Fruit fly (Drosophila melanogaster) whole organism, prepupa: ENCODE measurements around the gene CG10631.
A peak's percentile ranks its signal among the peaks of the same experiment; 100 is the strongest.

Experiments
- CG10631 ChIP-seq: fragments of 200-800 bp; sonication (Bioruptor generic); optimal IDR thresholded peaks from 2 replicates; lab custom pipeline; 2016; ENCODE audit warnings: missing biosample characterization, missing genetic modification characterization
- CG11294 ChIP-seq: fragments of 200-800 bp; sonication (Bioruptor generic); IDR thresholded peaks from 2 replicates; pipeline ENCODE4 v1.3.6; 2022; ENCODE audit warnings: missing biosample characterization, missing genetic modification characterization
- CG15336 ChIP-seq: fragments of 200-800 bp; sonication (Bioruptor generic); IDR thresholded peaks from 2 replicates; pipeline ENCODE4 v1.3.6; 2022; ENCODE audit warnings: missing biosample characterization, missing genetic modification characterization
- CG16779 ChIP-seq: fragments of 200-800 bp; sonication (Bioruptor generic); optimal IDR thresholded peaks from 3 replicates; lab custom pipeline; 2017; ENCODE audit warnings: missing biosample characterization, mild to moderate bottlenecking, missing genetic modification characterization
- CG3032 ChIP-seq: fragments of 200-800 bp; optimal IDR thresholded peaks from 2 replicates; lab custom pipeline; 2019; ENCODE audit warnings: missing biosample characterization, mild to moderate bottlenecking, missing genetic modification characterization, moderate library complexity
- CG31627 ChIP-seq: fragments of 200-800 bp; sonication (Bioruptor generic); optimal IDR thresholded peaks from 3 replicates; lab custom pipeline; 2016; ENCODE audit warnings: missing biosample characterization, missing genetic modification characterization
- CG32006 ChIP-seq: fragments of 200-800 bp; sonication (Bioruptor generic); optimal IDR thresholded peaks from 3 replicates; lab custom pipeline; 2017; ENCODE audit warnings: missing biosample characterization, mild to moderate bottlenecking, missing genetic modification characterization
- CG34406 ChIP-seq: fragments of 200-800 bp; sonication (Bioruptor generic); optimal IDR thresholded peaks from 3 replicates; lab custom pipeline; 2016; ENCODE audit warnings: missing biosample characterization, missing genetic modification characterization
- CG3919 ChIP-seq: fragments of 200-800 bp; sonication (Bioruptor generic); optimal IDR thresholded peaks from 3 replicates; lab custom pipeline; 2016; ENCODE audit warnings: missing biosample characterization, missing genetic modification characterization
- CG4318 ChIP-seq: fragments of 200-800 bp; sonication (Bioruptor generic); optimal IDR thresholded peaks from 3 replicates; lab custom pipeline; 2017; ENCODE audit warnings: missing biosample characterization, mild to moderate bottlenecking, missing genetic modification characterization
- CG6163 ChIP-seq: fragments of 200-800 bp; sonication (Bioruptor generic); IDR thresholded peaks from 3 replicates; pipeline ENCODE4 v1.3.6; 2022; ENCODE audit warnings: missing biosample characterization, missing genetic modification characterization
- CG6276 ChIP-seq: fragments of 200-800 bp; sonication (Bioruptor generic); optimal IDR thresholded peaks from 2 replicates; lab custom pipeline; 2017; ENCODE audit warnings: missing biosample characterization, mild to moderate bottlenecking, missing genetic modification characterization
- CG6808 ChIP-seq: fragments of 200-800 bp; sonication (Bioruptor generic); optimal IDR thresholded peaks from 3 replicates; lab custom pipeline; 2017; ENCODE audit warnings: missing biosample characterization, missing genetic modification characterization, mild to moderate bottlenecking, moderate library complexity, missing genetic modification reagents
- CG6854 ChIP-seq: fragments of 200-800 bp; sonication (Bioruptor generic); optimal IDR thresholded peaks from 2 replicates; lab custom pipeline; 2017; ENCODE audit warnings: missing biosample characterization, mild to moderate bottlenecking, missing genetic modification characterization
- CG7368 ChIP-seq: fragments of 200-800 bp; sonication (Bioruptor generic); optimal IDR thresholded peaks from 3 replicates; lab custom pipeline; 2016; ENCODE audit warnings: missing biosample characterization, missing genetic modification characterization
- CG8119 ChIP-seq: fragments of 200-800 bp; sonication (Bioruptor generic); IDR thresholded peaks from 3 replicates; pipeline ENCODE4 v1.3.6; 2022; ENCODE audit warnings: missing biosample characterization, missing genetic modification characterization
- CG8632 ChIP-seq: fragments of 200-800 bp; sonication (Bioruptor generic); optimal IDR thresholded peaks from 3 replicates; lab custom pipeline; 2016; ENCODE audit warnings: missing biosample characterization, missing genetic modification characterization
- CG9139 ChIP-seq: fragments of 200-800 bp; sonication (Bioruptor generic); optimal IDR thresholded peaks from 3 replicates; lab custom pipeline; 2017; ENCODE audit warnings: missing biosample characterization, mild to moderate bottlenecking, missing genetic modification characterization
- Eip75B ChIP-seq: fragments of 200-800 bp; sonication (Bioruptor generic); optimal IDR thresholded peaks from 3 replicates; lab custom pipeline; 2016; ENCODE audit warnings: missing biosample characterization, missing genetic modification characterization
- Eip78C ChIP-seq: fragments of 200-800 bp; sonication (Bioruptor generic); peaks from one replicate; lab custom pipeline; 2016; ENCODE audit warnings: missing biosample characterization, missing genetic modification characterization
- Ets21C ChIP-seq: fragments of 200-800 bp; sonication (Bioruptor generic); optimal IDR thresholded peaks from 3 replicates; lab custom pipeline; 2016; ENCODE audit warnings: missing biosample characterization, missing genetic modification characterization
- Ets96B ChIP-seq: fragments of 200-800 bp; optimal IDR thresholded peaks from 2 replicates; lab custom pipeline; 2019; ENCODE audit warnings: missing biosample characterization, mild to moderate bottlenecking, missing genetic modification characterization, moderate library complexity
- Gug ChIP-seq: fragments of 200-800 bp; sonication (Bioruptor generic); IDR thresholded peaks from 2 replicates; pipeline ENCODE4 v1.3.6; 2022; ENCODE audit warnings: missing biosample characterization, missing genetic modification characterization
- Hr38 ChIP-seq: sonication (Bioruptor generic); optimal IDR thresholded peaks from 2 replicates; lab custom pipeline; 2016; ENCODE audit warnings: missing biosample characterization, missing genetic modification characterization
- Hr39 ChIP-seq: fragments of 200-800 bp; sonication (Bioruptor generic); optimal IDR thresholded peaks from 2 replicates; lab custom pipeline; 2016; ENCODE audit warnings: missing biosample characterization, missing genetic modification characterization
- Hr4 ChIP-seq: fragments of 200-800 bp; sonication (Bioruptor generic); optimal IDR thresholded peaks from 3 replicates; lab custom pipeline; 2016; ENCODE audit warnings: missing biosample characterization, missing genetic modification characterization
- Met ChIP-seq: fragments of 200-800 bp; sonication (Bioruptor generic); optimal IDR thresholded peaks from 3 replicates; lab custom pipeline; 2016; ENCODE audit warnings: missing biosample characterization, missing genetic modification characterization
- OdsH ChIP-seq: fragments of 200-800 bp; sonication (Bioruptor generic); optimal IDR thresholded peaks from 3 replicates; lab custom pipeline; 2016; ENCODE audit warnings: missing biosample characterization, missing genetic modification characterization
- Sox14 ChIP-seq: fragments of 200-800 bp; sonication (Bioruptor generic); optimal IDR thresholded peaks from 3 replicates; lab custom pipeline; 2016; ENCODE audit warnings: missing biosample characterization, missing genetic modification characterization
- Sox15 ChIP-seq: fragments of 200-800 bp; sonication (Bioruptor generic); optimal IDR thresholded peaks from 3 replicates; lab custom pipeline; 2016; ENCODE audit warnings: missing biosample characterization, missing genetic modification characterization
- achi ChIP-seq: fragments of 200-800 bp; sonication (Bioruptor generic); optimal IDR thresholded peaks from 3 replicates; lab custom pipeline; 2016; ENCODE audit warnings: missing biosample characterization, missing genetic modification characterization
- dac ChIP-seq: fragments of 200-800 bp; sonication (Bioruptor generic); optimal IDR thresholded peaks from 2 replicates; lab custom pipeline; 2017; ENCODE audit warnings: missing biosample characterization, mild to moderate bottlenecking, missing genetic modification characterization
- dsx ChIP-seq: fragments of 200-800 bp; optimal IDR thresholded peaks from 3 replicates; lab custom pipeline; 2019; ENCODE audit warnings: missing biosample characterization, mild to moderate bottlenecking, missing genetic modification characterization, moderate library complexity; ENCODE audit not compliant: poor library complexity, severe bottlenecking
- eg ChIP-seq: fragments of 200-800 bp; sonication (Bioruptor generic); IDR thresholded peaks from 3 replicates; pipeline ENCODE4 v1.3.6; 2022; ENCODE audit warnings: missing biosample characterization, missing genetic modification characterization
- esn ChIP-seq: fragments of 200-800 bp; sonication (Bioruptor generic); optimal IDR thresholded peaks from 2 replicates; lab custom pipeline; 2016; ENCODE audit warnings: missing biosample characterization, mild to moderate bottlenecking, missing genetic modification characterization, moderate library complexity
- fd59A ChIP-seq: fragments of 200-800 bp; sonication (Bioruptor generic); optimal IDR thresholded peaks from 2 replicates; lab custom pipeline; 2017; ENCODE audit warnings: missing biosample characterization, mild to moderate bottlenecking, missing genetic modification characterization, missing genetic modification reagents
- lz ChIP-seq: fragments of 200-800 bp; sonication (Bioruptor generic); optimal IDR thresholded peaks from 3 replicates; lab custom pipeline; 2016; ENCODE audit warnings: missing biosample characterization, missing genetic modification characterization
- net ChIP-seq: fragments of 200-800 bp; sonication (Bioruptor generic); optimal IDR thresholded peaks from 3 replicates; lab custom pipeline; 2016; ENCODE audit warnings: missing biosample characterization, missing genetic modification characterization
- pdm3 ChIP-seq: fragments of 200-800 bp; sonication (Bioruptor generic); optimal IDR thresholded peaks from 3 replicates; lab custom pipeline; 2016; ENCODE audit warnings: missing biosample characterization, missing genetic modification characterization
- salr ChIP-seq, 2 experiments: fragments of 200-800 bp; sonication (Bioruptor generic); optimal IDR thresholded peaks; 3 replicates each; lab custom pipeline; 2016 to 2018; ENCODE audit warnings: missing biosample characterization in 2 of 2, missing genetic modification characterization in 2 of 2, mild to moderate bottlenecking in 1 of 2
- spab ChIP-seq: fragments of 200-800 bp; sonication (Bioruptor generic); optimal IDR thresholded peaks from 2 replicates; lab custom pipeline; 2017; ENCODE audit warnings: missing biosample characterization, mild to moderate bottlenecking, missing genetic modification characterization, missing genetic modification reagents
- svp ChIP-seq: fragments of 200-800 bp; sonication (Bioruptor generic); peaks from one replicate; lab custom pipeline; 2016; ENCODE audit warnings: missing biosample characterization, missing genetic modification characterization
- topi ChIP-seq: fragments of 200-800 bp; sonication (Bioruptor generic); optimal IDR thresholded peaks from 3 replicates; lab custom pipeline; 2016; ENCODE audit warnings: missing biosample characterization, missing genetic modification characterization
- vri ChIP-seq: fragments of 200-800 bp; sonication (Bioruptor generic); optimal IDR thresholded peaks from 3 replicates; lab custom pipeline; 2016; ENCODE audit warnings: missing biosample characterization, mild to moderate bottlenecking, missing genetic modification characterization

Gene CG10631

dm6 chr2L:19791321-19792281 lies 34.9 kb upstream of the CG10631 start, which contains the start of the genes CdGAPr and CG10466 (continued):
- peak; percentile 24 for TF ChIP-seq net (GFP tag; lab: Kevin White, UChicago)
- TF ChIP-seq Gug (GFP tag; lab: Robert Waterston, UW): no peak
- TF ChIP-seq Hr39 (GFP tag; lab: Kevin White, UChicago): no peak
- TF ChIP-seq CG8632 (GFP tag; lab: Kevin White, UChicago): no peak
- TF ChIP-seq spab (GFP tag; lab: Kevin White, UChicago): no peak
- no peak for TF ChIP-seq CG6808 (GFP tag; lab: Kevin White, UChicago)
- TF ChIP-seq dsx: peak; percentile 10
- no peak for TF ChIP-seq CG10631 (GFP tag; lab: Kevin White, UChicago)
- peak; percentile 8 for TF ChIP-seq CG16779 (tag; lab: Kevin White, UChicago)
- TF ChIP-seq fd59A (GFP tag; lab: Kevin White, UChicago): no peak
- TF ChIP-seq Sox15 (GFP tag; lab: Kevin White, UChicago): no peak
- no peak for TF ChIP-seq dac (GFP tag; lab: Kevin White, UChicago)
- TF ChIP-seq esn: no peak
- TF ChIP-seq Ets21C (GFP tag; lab: Kevin White, UChicago): no peak
- TF ChIP-seq Met (GFP tag; lab: Kevin White, UChicago): no peak
- no peak for TF ChIP-seq CG32006
- no peak for TF ChIP-seq CG9139 (GFP tag; lab: Kevin White, UChicago)
- no peak for TF ChIP-seq CG31627 (GFP tag; lab: Kevin White, UChicago)
- TF ChIP-seq OdsH (GFP tag; lab: Kevin White, UChicago): no peak
- TF ChIP-seq CG3032 (tag; lab: Kevin White, UChicago): no peak
- no peak for TF ChIP-seq CG7368 (GFP tag; lab: Kevin White, UChicago)
- TF ChIP-seq CG6854 (GFP tag; lab: Kevin White, UChicago): no peak

- peak; percentile 30 for TF ChIP-seq pdm3
- TF ChIP-seq eg: 0 out of 3 replicates have a peak, but pooled peaks have one; percentile 37
- 0 out of 3 replicates have a peak, but pooled peaks have one; percentile 14 for TF ChIP-seq CG6163 (GFP tag; lab: Robert Waterston, UW)
- TF ChIP-seq CG15336 (GFP tag; lab: Robert Waterston, UW): no peak
- no peak for TF ChIP-seq OdsH (GFP tag; lab: Kevin White, UChicago)
- TF ChIP-seq Sox15 (GFP tag; lab: Kevin White, UChicago): peak; percentile 3
- TF ChIP-seq Hr4 (GFP tag; lab: Kevin White, UChicago): peak; percentile 24
- TF ChIP-seq vri (GFP tag; lab: Kevin White, UChicago): no peak
- TF ChIP-seq CG32006: peak; percentile 68
- TF ChIP-seq spab (GFP tag; lab: Kevin White, UChicago): peak; percentile 1
- peak; percentile 7 for TF ChIP-seq svp (GFP tag; lab: Kevin White, UChicago)
- peak; percentile 12 for TF ChIP-seq lz (GFP tag; lab: Kevin White, UChicago)
- no peak for TF ChIP-seq Ets96B (tag; lab: Kevin White, UChicago)
- peak; percentile 44 for TF ChIP-seq Met (GFP tag; lab: Kevin White, UChicago)
- peak; percentile 8 for TF ChIP-seq achi (GFP tag; lab: Kevin White, UChicago)
- peak; percentile 4 for TF ChIP-seq CG4318 (GFP tag; lab: Kevin White, UChicago)
- TF ChIP-seq Sox14: peak; percentile 16
- no peak for TF ChIP-seq Ets21C (GFP tag; lab: Kevin White, UChicago)
- peak; percentile 1 for TF ChIP-seq CG3919
- no peak for TF ChIP-seq CG11294
- no peak for TF ChIP-seq CG34406 (GFP tag; lab: Kevin White, UChicago)
- TF ChIP-seq Hr38: no peak
- peak in 1 of 2 experiments; percentile 44 for TF ChIP-seq salr (GFP tag; optimal IDR thresholded peaks at IDR 0.05; lab: Kevin White, UChicago)
- no peak for TF ChIP-seq CG8119 (GFP tag; lab: Robert Waterston, UW)
- no peak for TF ChIP-seq Gug (GFP tag; lab: Robert Waterston, UW)
- TF ChIP-seq CG3032 (tag; lab: Kevin White, UChicago): peak; percentile 19
- TF ChIP-seq net (GFP tag; lab: Kevin White, UChicago): peak; percentile 6
- peak; percentile 45 for TF ChIP-seq esn
- TF ChIP-seq Eip75B (GFP tag; lab: Kevin White, UChicago): peak; percentile 22
- peak; percentile 17 for TF ChIP-seq CG6276 (GFP tag; lab: Kevin White, UChicago)
- TF ChIP-seq Eip78C: peak; percentile 81
- TF ChIP-seq CG6808 (GFP tag; lab: Kevin White, UChicago): peak; percentile 2
- TF ChIP-seq topi (GFP tag; lab: Kevin White, UChicago): peak; percentile 16
- TF ChIP-seq CG10631 (GFP tag; lab: Kevin White, UChicago): peak; percentile 2
Measured at dm6 chr2L:19790553-19791320, 34.0 kb upstream of the CG10631 start.
